Fruit fly (Drosophila melanogaster) whole organism, embryonic: ENCODE data around the gene CG1951.
A peak's percentile ranks its signal among the peaks of the same experiment; 100 is the strongest.

Source experiments
- CG10321 ChIP-seq: fragments of 200-800 bp; sonication (Bioruptor generic); IDR thresholded peaks from 2 replicates; pipeline ENCODE4 v1.3.6; 2022; ENCODE audit warnings: missing biosample characterization, missing genetic modification characterization
- CG11398 ChIP-seq: fragments of 200-800 bp; sonication (Bioruptor generic); optimal IDR thresholded peaks from 2 replicates; lab custom pipeline; 2016; ENCODE audit warnings: missing biosample characterization, missing genetic modification characterization
- CG14965 ChIP-seq: fragments of 200-800 bp; sonication (Bioruptor generic); optimal IDR thresholded peaks from 2 replicates; lab custom pipeline; 2016; ENCODE audit warnings: missing biosample characterization, missing genetic modification characterization, borderline replicate concordance
- CG1603 ChIP-seq: fragments of 200-800 bp; sonication (Bioruptor generic); optimal IDR thresholded peaks from 2 replicates; lab custom pipeline; 2019; ENCODE audit warnings: missing biosample characterization, mild to moderate bottlenecking, missing genetic modification characterization, moderate library complexity
- CG16815 ChIP-seq: fragments of 200-800 bp; sonication (Bioruptor generic); optimal IDR thresholded peaks from 3 replicates; lab custom pipeline; 2017; ENCODE audit warnings: missing biosample characterization, mild to moderate bottlenecking, missing genetic modification characterization
- CG18262 ChIP-seq: fragments of 200-800 bp; optimal IDR thresholded peaks from 3 replicates; lab custom pipeline; 2019; ENCODE audit warnings: missing biosample characterization, mild to moderate bottlenecking, missing genetic modification characterization, moderate library complexity
- CG32767 ChIP-seq: fragments of 200-800 bp; sonication (Bioruptor generic); IDR thresholded peaks from 2 replicates; pipeline ENCODE4 v1.3.6; 2022; ENCODE audit warnings: missing biosample characterization, missing genetic modification characterization
- CG3281 ChIP-seq: fragments of 200-800 bp; sonication (Bioruptor generic); optimal IDR thresholded peaks from 3 replicates; lab custom pipeline; 2017; ENCODE audit warnings: missing biosample characterization, mild to moderate bottlenecking, missing genetic modification characterization
- CG3407 ChIP-seq: fragments of 200-800 bp; sonication (Bioruptor generic); optimal IDR thresholded peaks from 2 replicates; lab custom pipeline; 2018; ENCODE audit warnings: missing biosample characterization, mild to moderate bottlenecking, missing genetic modification characterization
- CG34376 ChIP-seq: fragments of 200-800 bp; sonication (Bioruptor generic); optimal IDR thresholded peaks from 2 replicates; lab custom pipeline; 2018; ENCODE audit warnings: missing biosample characterization, mild to moderate bottlenecking, missing genetic modification characterization
- CG3838 ChIP-seq: fragments of 200-800 bp; sonication (Bioruptor generic); optimal IDR thresholded peaks from 3 replicates; lab custom pipeline; 2016; ENCODE audit warnings: missing biosample characterization, missing genetic modification characterization
- CG5953 ChIP-seq: fragments of 200-800 bp; sonication (Bioruptor generic); IDR thresholded peaks from 2 replicates; pipeline ENCODE4 v1.3.6; 2022; ENCODE audit warnings: missing biosample characterization, missing genetic modification characterization
- CG7271 ChIP-seq: fragments of 200-800 bp; sonication (Bioruptor generic); optimal IDR thresholded peaks from 2 replicates; lab custom pipeline; 2018; ENCODE audit warnings: missing biosample characterization, mild to moderate bottlenecking, missing genetic modification characterization, moderate library complexity
- CG7357 ChIP-seq: fragments of 200-800 bp; sonication (Bioruptor generic); IDR thresholded peaks from 3 replicates; pipeline ENCODE4 v1.3.6; 2022; ENCODE audit warnings: missing biosample characterization, missing genetic modification characterization
- CG7745 ChIP-seq: fragments of 200-800 bp; sonication (Bioruptor generic); optimal IDR thresholded peaks from 2 replicates; lab custom pipeline; 2018; ENCODE audit warnings: missing biosample characterization, mild to moderate bottlenecking, missing genetic modification characterization, moderate library complexity
- CG8765 ChIP-seq: fragments of 200-800 bp; sonication (Bioruptor generic); IDR thresholded peaks from 2 replicates; pipeline ENCODE4 v1.3.6; 2022; ENCODE audit warnings: missing biosample characterization, missing genetic modification characterization
- CG9727 ChIP-seq: fragments of 200-800 bp; sonication (Bioruptor generic); optimal IDR thresholded peaks from 3 replicates; lab custom pipeline; 2017; ENCODE audit warnings: missing biosample characterization, mild to moderate bottlenecking, missing genetic modification characterization
- CG9876 ChIP-seq: fragments of 200-800 bp; sonication (Bioruptor generic); optimal IDR thresholded peaks from 2 replicates; lab custom pipeline; 2016; ENCODE audit warnings: missing biosample characterization, missing genetic modification characterization
- CG9932 ChIP-seq: fragments of 200-800 bp; sonication (Bioruptor generic); IDR thresholded peaks from 2 replicates; pipeline ENCODE4 v1.3.6; 2022; ENCODE audit warnings: missing biosample characterization, missing genetic modification characterization
- CHES-1-like ChIP-seq: fragments of 200-800 bp; sonication (Bioruptor generic); optimal IDR thresholded peaks from 2 replicates; lab custom pipeline; 2016; ENCODE audit warnings: missing biosample characterization, missing genetic modification characterization
- CkIIα-i1 ChIP-seq: fragments of 200-800 bp; sonication (Bioruptor generic); IDR thresholded peaks from 2 replicates; pipeline ENCODE4 v1.3.6; 2022; ENCODE audit warnings: missing biosample characterization, missing genetic modification characterization
- Dp ChIP-seq: fragments of 200-800 bp; sonication (Bioruptor generic); optimal IDR thresholded peaks from 2 replicates; lab custom pipeline; 2018; ENCODE audit warnings: missing biosample characterization, mild to moderate bottlenecking, missing genetic modification characterization, moderate library complexity
- Dref ChIP-seq: fragments of 200-800 bp; sonication (Bioruptor generic); IDR thresholded peaks from 2 replicates; pipeline ENCODE4 v1.3.6; 2022; ENCODE audit warnings: missing biosample characterization, missing genetic modification characterization
- Hmr ChIP-seq: fragments of 200-800 bp; sonication (Bioruptor generic); optimal IDR thresholded peaks from 3 replicates; lab custom pipeline; 2017; ENCODE audit warnings: mild to moderate bottlenecking, missing biosample characterization, missing genetic modification reagents, missing genetic modification characterization
- Hr51 ChIP-seq, 2 experiments: fragments of 200-800 bp; sonication (Bioruptor generic); optimal IDR thresholded peaks; 2 replicates in 1 of 2; 3 replicates in 1 of 2; lab custom pipeline; 2016 to 2018; ENCODE audit warnings: missing biosample characterization in 2 of 2, missing genetic modification characterization in 2 of 2, mild to moderate bottlenecking in 1 of 2, moderate library complexity in 1 of 2
- Kr ChIP-seq: fragments of 200-800 bp; sonication (Bioruptor generic); optimal IDR thresholded peaks from 2 replicates; lab custom pipeline; 2017; ENCODE audit warnings: missing biosample characterization, mild to moderate bottlenecking, missing genetic modification characterization
- Lpt ChIP-seq: fragments of >200 bp; optimal IDR thresholded peaks from 2 replicates; lab custom pipeline; 2018; ENCODE audit warnings: missing biosample characterization, missing genetic modification characterization
- Oaz ChIP-seq: fragments of 200-800 bp; sonication (Bioruptor generic); IDR thresholded peaks from 2 replicates; pipeline ENCODE4 v1.3.6; 2022; ENCODE audit warnings: missing biosample characterization, missing genetic modification characterization
- Pdp1 ChIP-seq, 2 experiments: fragments of 200-800 bp; sonication (Bioruptor generic); optimal IDR thresholded peaks; 3 replicates each; lab custom pipeline; 2016; ENCODE audit warnings: missing biosample characterization in 2 of 2, missing genetic modification characterization in 2 of 2, mild to moderate bottlenecking in 1 of 2, moderate library complexity in 1 of 2
- Sox100B ChIP-seq: fragments of 200-800 bp; sonication (Bioruptor generic); optimal IDR thresholded peaks from 3 replicates; lab custom pipeline; 2018; ENCODE audit warnings: missing biosample characterization, mild to moderate bottlenecking, missing genetic modification characterization
- Sox102F ChIP-seq: fragments of 200-800 bp; sonication (Bioruptor generic); optimal IDR thresholded peaks from 2 replicates; lab custom pipeline; 2018; ENCODE audit warnings: missing biosample characterization, mild to moderate bottlenecking, missing genetic modification characterization, moderate library complexity
- aop ChIP-seq: fragments of 200-800 bp; sonication (Bioruptor generic); IDR thresholded peaks from 2 replicates; pipeline ENCODE4 v1.3.6; 2022; ENCODE audit warnings: missing biosample characterization, missing genetic modification characterization
- ase ChIP-seq: fragments of 200-800 bp; sonication (Bioruptor generic); IDR thresholded peaks from 3 replicates; pipeline ENCODE4 v1.3.6; 2022; ENCODE audit warnings: missing biosample characterization, missing genetic modification characterization
- bbx ChIP-seq: fragments of 200-800 bp; sonication (Bioruptor generic); IDR thresholded peaks from 2 replicates; pipeline ENCODE4 v1.3.6; 2022; ENCODE audit warnings: missing biosample characterization, missing genetic modification characterization; ENCODE audit not compliant: partially characterized antibody
- cas ChIP-seq: fragments of 200-800 bp; sonication (Bioruptor generic); IDR thresholded peaks from 2 replicates; pipeline ENCODE4 v1.3.6; 2022; ENCODE audit warnings: missing biosample characterization, missing genetic modification characterization
- croc ChIP-seq: fragments of 200-800 bp; sonication (Bioruptor generic); conservative IDR thresholded peaks from 3 replicates; pipeline ENCODE4 v1.3.6; 2022; ENCODE audit warnings: missing biosample characterization, missing genetic modification characterization
- dpn ChIP-seq, 2 experiments: fragments of 200-800 bp; sonication (Bioruptor generic); optimal IDR thresholded peaks; 3 replicates each; lab custom pipeline; 2016; ENCODE audit warnings: missing biosample characterization in 2 of 2, missing genetic modification characterization in 2 of 2
- eyg ChIP-seq: fragments of 200-800 bp; sonication (Bioruptor generic); optimal IDR thresholded peaks from 3 replicates; lab custom pipeline; 2016; ENCODE audit warnings: missing biosample characterization, missing genetic modification characterization
- fru ChIP-seq: fragments of >200 bp; optimal IDR thresholded peaks from 2 replicates; lab custom pipeline; 2017
- gem ChIP-seq: fragments of 200-800 bp; sonication (Bioruptor generic); optimal IDR thresholded peaks from 2 replicates; lab custom pipeline; 2019; ENCODE audit warnings: missing biosample characterization, mild to moderate bottlenecking, missing genetic modification characterization, moderate library complexity
- gsb-n ChIP-seq: fragments of 200-800 bp; sonication (Bioruptor generic); optimal IDR thresholded peaks from 3 replicates; lab custom pipeline; 2018; ENCODE audit warnings: missing biosample characterization, mild to moderate bottlenecking, missing genetic modification characterization
- maf-S ChIP-seq: fragments of 200-800 bp; sonication (Bioruptor generic); optimal IDR thresholded peaks from 2 replicates; lab custom pipeline; 2016; ENCODE audit warnings: missing biosample characterization, missing genetic modification characterization
- pb ChIP-seq: fragments of 200-800 bp; sonication (Bioruptor generic); optimal IDR thresholded peaks from 3 replicates; lab custom pipeline; 2016; ENCODE audit warnings: missing biosample characterization, missing genetic modification characterization
- slbo ChIP-seq: fragments of 200-800 bp; sonication (Bioruptor generic); IDR thresholded peaks from 2 replicates; pipeline ENCODE4 v1.3.6; 2022; ENCODE audit warnings: missing biosample characterization, missing genetic modification characterization
- tll ChIP-seq, 2 experiments: fragments of 200-800 bp in 1 of 2; fragments of >200 bp in 1 of 2; sonication (Bioruptor generic) in 1 of 2; optimal IDR thresholded peaks; 2 replicates each; lab custom pipeline; 2017 to 2019; ENCODE audit warnings: missing biosample characterization in 2 of 2, missing genetic modification characterization in 2 of 2, mild to moderate bottlenecking in 1 of 2, moderate library complexity in 1 of 2
- trem ChIP-seq: fragments of 200-800 bp; optimal IDR thresholded peaks from 3 replicates; lab custom pipeline; 2019; ENCODE audit warnings: missing biosample characterization, mild to moderate bottlenecking, missing genetic modification characterization, moderate library complexity
- ttk ChIP-seq: fragments of 200-800 bp; sonication (Bioruptor generic); IDR thresholded peaks from 2 replicates; pipeline ENCODE4 v2.1.2; 2022; ENCODE audit warnings: missing biosample characterization, missing genetic modification characterization
- vfl ChIP-seq: fragments of 200-800 bp; sonication (Bioruptor generic); optimal IDR thresholded peaks from 2 replicates; lab custom pipeline; 2016; ENCODE audit warnings: missing biosample characterization, missing genetic modification characterization
- zfh2 ChIP-seq: fragments of 200-800 bp; sonication (Bioruptor generic); optimal IDR thresholded peaks from 2 replicates; lab custom pipeline; 2016; ENCODE audit warnings: missing biosample characterization, missing genetic modification characterization

CG1951 gene

dm6 chr3R:29033909-29034629 is 7.0 kb downstream of the CG1951 start, which contains the start of the genes beta4GalNAcTB and Cpsf100 (continued):
- TF ChIP-seq eyg (GFP tag; lab: Kevin White, UChicago) (no peak), Kr (GFP tag; lab: Kevin White, UChicago) (no peak), zfh2 (GFP tag; lab: Kevin White, UChicago) (peak; percentile 81), Sox102F (peak; percentile 64), CG9876 (GFP tag; lab: Kevin White, UChicago) (peak; percentile 51), vfl (GFP tag; lab: Kevin White, UChicago) (peak; percentile 21), CG9727 (peak; percentile 89), aop (GFP tag; lab: Robert Waterston, UW) (0 out of 2 replicates have a peak, but pooled peaks have one; percentile 57), Hr51 (GFP tag; optimal IDR thresholded peaks at IDR 0.05; lab: Kevin White, UChicago) (peak; percentile 42 to 57), CHES-1-like (peak; percentile 47), CG5953 (GFP tag; lab: Robert Waterston, UW) (0 out of 2 replicates have a peak, but pooled peaks have one; percentile 36), CG7271 (tag; lab: Kevin White, UChicago) (peak; percentile 17), maf-S (GFP tag; lab: Kevin White, UChicago) (peak; percentile 29), Hmr (GFP tag; lab: Kevin White, UChicago) (peak; percentile 60), Lpt (GFP tag; lab: Kevin White, UChicago) (no peak), tll (GFP tag; optimal IDR thresholded peaks at IDR 0.05; lab: Kevin White, UChicago) (no peak), ttk (GFP tag; lab: Robert Waterston, UW) (peak; percentile 34), pb (GFP tag; lab: Kevin White, UChicago) (no peak), Oaz (GFP tag; lab: Robert Waterston, UW) (no peak; the same call in 1 of the 2 replicates), croc (peak; percentile 36; the same call in 1 of the 3 replicates), slbo (peak; percentile 87), CG18262 (tag; lab: Kevin White, UChicago) (peak; percentile 83), trem (peak; percentile 54), CG3838 (GFP tag; lab: Kevin White, UChicago) (peak; percentile 20), dpn (GFP tag; optimal IDR thresholded peaks at IDR 0.05; lab: Kevin White, UChicago) (peak; percentile 57 to 63), CG10321 (GFP tag; lab: Robert Waterston, UW) (no peak), CG34376 (peak; percentile 21), Dp (GFP tag; lab: Kevin White, UChicago) (no peak), CG8765 (peak; percentile 30; the same call in 1 of the 2 replicates), Sox100B (peak; percentile 83), Pdp1 (GFP tag; optimal IDR thresholded peaks at IDR 0.05; lab: Kevin White, UChicago) (peak; percentile 59 to 75), CG7745 (tag; lab: Kevin White, UChicago) (peak; percentile 56), CG3281 (GFP tag; lab: Kevin White, UChicago) (peak; percentile 64), CG11398 (no peak), CG32767 (GFP tag; lab: Robert Waterston, UW) (no peak), CG16815 (GFP tag; lab: Kevin White, UChicago) (peak; percentile 84), gem (tag; lab: Kevin White, UChicago) (peak; percentile 80), Dref (GFP tag; lab: Robert Waterston, UW) (no peak), fru (lab: Kevin White, UChicago) (no peak), ase (GFP tag; lab: Robert Waterston, UW) (peak; percentile 54; the same call in 1 of the 3 replicates), CG9932 (GFP tag; lab: Robert Waterston, UW) (peak; percentile 79), CkIIα-i1 (no peak), CG7357 (GFP tag; lab: Robert Waterston, UW) (no peak; the same call in 2 of the 3 replicates), CG3407 (GFP tag; lab: Kevin White, UChicago) (peak; percentile 50), cas (0 out of 2 replicates have a peak, but pooled peaks have one; percentile 9), gsb-n (tag; lab: Kevin White, UChicago) (no peak), CG14965 (GFP tag; lab: Kevin White, UChicago) (no peak), bbx (no peak), CG1603 (tag; lab: Kevin White, UChicago) (peak; percentile 61)
